Fruit fly (Drosophila melanogaster): ENCODE results near the gene Pcp.

Pcp gene

dm6 chr2L:7023614-7024259 lies 2.3 kb downstream of the Pcp start, which contains the start of gene Gart (continued):
- peak; percentile 94 for TF ChIP-seq fkh (GFP tag; optimal IDR thresholded peaks at IDR 0.05)
- TF ChIP-seq Hr38 (GFP tag; optimal IDR thresholded peaks at IDR 0.05) = no peak
- TF ChIP-seq CG15336 (GFP tag; IDR thresholded peaks at IDR 0.05) = peak; percentile 65
- TF ChIP-seq OdsH (GFP tag; optimal IDR thresholded peaks at IDR 0.05) = peak; percentile 76
- TF ChIP-seq pdm3 (GFP tag; optimal IDR thresholded peaks at IDR 0.05) = peak; percentile 79
- peak; percentile 74 for TF ChIP-seq CG32006 (GFP tag; optimal IDR thresholded peaks at IDR 0.05)
- peak; percentile 71 for TF ChIP-seq CG8119 (GFP tag; IDR thresholded peaks at IDR 0.05)
- no peak for TF ChIP-seq CG6276 (GFP tag; optimal IDR thresholded peaks at IDR 0.05)
- TF ChIP-seq CG6163 (GFP tag; IDR thresholded peaks at IDR 0.05) = peak; percentile 80
- peak; percentile 59 for TF ChIP-seq CG11902 (GFP tag; optimal IDR thresholded peaks at IDR 0.05)
- peak; percentile 44 for TF ChIP-seq Lpt (GFP tag; optimal IDR thresholded peaks at IDR 0.05)
- peak; percentile 89 for TF ChIP-seq Hr39 (GFP tag; optimal IDR thresholded peaks at IDR 0.05)
- TF ChIP-seq CG34406 (GFP tag; optimal IDR thresholded peaks at IDR 0.05) = peak; percentile 65
- TF ChIP-seq Smox (GFP tag; optimal IDR thresholded peaks at IDR 0.05) = peak; percentile 87
- TF ChIP-seq CG11294 (GFP tag; IDR thresholded peaks at IDR 0.05) = no peak
- TF ChIP-seq esn (GFP tag; optimal IDR thresholded peaks at IDR 0.05) = peak; percentile 92
- TF ChIP-seq CG8319 (GFP tag; optimal IDR thresholded peaks at IDR 0.05) = no peak
- peak; percentile 88 for TF ChIP-seq cyc (GFP tag; optimal IDR thresholded peaks at IDR 0.05)
- no peak for TF ChIP-seq CG16779 (tag; optimal IDR thresholded peaks at IDR 0.05)
- peak; percentile 88 for TF ChIP-seq Sox14 (GFP tag; optimal IDR thresholded peaks at IDR 0.05)
- no peak for TF ChIP-seq CG9139 (GFP tag; optimal IDR thresholded peaks at IDR 0.05)
- TF ChIP-seq achi (GFP tag; optimal IDR thresholded peaks at IDR 0.05) = peak; percentile 59
- TF ChIP-seq CG8632 (GFP tag; optimal IDR thresholded peaks at IDR 0.05) = peak; percentile 52
- TF ChIP-seq CG10669 (GFP tag; optimal IDR thresholded peaks at IDR 0.05) = no peak

DNA sequence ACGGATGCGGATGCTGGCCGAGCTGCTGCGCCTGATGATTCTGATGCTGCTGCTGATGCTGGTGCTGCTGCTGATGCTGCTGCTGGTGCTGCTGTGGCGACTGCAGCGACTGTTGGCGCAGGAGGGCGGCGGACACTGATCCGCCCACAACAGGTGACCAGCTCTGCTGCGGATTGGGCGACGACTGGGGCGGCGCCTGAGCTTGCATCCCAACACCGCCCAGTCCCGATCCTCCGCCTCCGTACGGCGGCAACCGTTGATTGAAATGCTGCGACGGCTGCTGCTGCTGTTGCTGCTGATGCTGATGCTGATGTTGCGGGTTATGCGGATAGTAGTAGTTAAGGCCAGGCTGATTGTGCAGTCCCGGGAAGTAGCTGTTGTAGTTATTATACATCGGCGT lies 3.8 kb downstream of the Pcp start:
- no peak for TF ChIP-seq CG11902 (GFP tag; optimal IDR thresholded peaks at IDR 0.05)
- no peak for TF ChIP-seq vri (GFP tag; optimal IDR thresholded peaks at IDR 0.05)
- no peak for TF ChIP-seq Eip93F (GFP tag; optimal IDR thresholded peaks at IDR 0.05)
- no peak for TF ChIP-seq fd85E (GFP tag; optimal IDR thresholded peaks at IDR 0.05)
- TF ChIP-seq svp (GFP tag) = no peak
- no peak for TF ChIP-seq CG1621 (tag; optimal IDR thresholded peaks at IDR 0.05)
- no peak for TF ChIP-seq cyc (GFP tag; optimal IDR thresholded peaks at IDR 0.05)

dm6 chr2L:7026308-7026707 lies 4.8 kb downstream of the Pcp start:
- TF ChIP-seq CG32006 (GFP tag; optimal IDR thresholded peaks at IDR 0.05) (no peak), Hr39 (GFP tag; optimal IDR thresholded peaks at IDR 0.05) (no peak), CG15336 (GFP tag; IDR thresholded peaks at IDR 0.05) (no peak), CG8632 (GFP tag; optimal IDR thresholded peaks at IDR 0.05) (no peak), Gug (GFP tag; IDR thresholded peaks at IDR 0.05) (no peak), CG6792 (GFP tag; optimal IDR thresholded peaks at IDR 0.05) (no peak), CG16779 (tag; optimal IDR thresholded peaks at IDR 0.05) (no peak), salr (GFP tag; optimal IDR thresholded peaks at IDR 0.05) (no peak), Ets21C (GFP tag; optimal IDR thresholded peaks at IDR 0.05) (no peak), esn (GFP tag; optimal IDR thresholded peaks at IDR 0.05) (no peak), Sox102F (GFP tag; optimal IDR thresholded peaks at IDR 0.05) (no peak), Lpt (GFP tag; optimal IDR thresholded peaks at IDR 0.05) (no peak), acj6 (GFP tag; optimal IDR thresholded peaks at IDR 0.05) (no peak), Ets96B (tag; optimal IDR thresholded peaks at IDR 0.05) (no peak)
